Fruit fly (Drosophila melanogaster): ENCODE data around the gene Gagr.

Gagr gene

DNA sequence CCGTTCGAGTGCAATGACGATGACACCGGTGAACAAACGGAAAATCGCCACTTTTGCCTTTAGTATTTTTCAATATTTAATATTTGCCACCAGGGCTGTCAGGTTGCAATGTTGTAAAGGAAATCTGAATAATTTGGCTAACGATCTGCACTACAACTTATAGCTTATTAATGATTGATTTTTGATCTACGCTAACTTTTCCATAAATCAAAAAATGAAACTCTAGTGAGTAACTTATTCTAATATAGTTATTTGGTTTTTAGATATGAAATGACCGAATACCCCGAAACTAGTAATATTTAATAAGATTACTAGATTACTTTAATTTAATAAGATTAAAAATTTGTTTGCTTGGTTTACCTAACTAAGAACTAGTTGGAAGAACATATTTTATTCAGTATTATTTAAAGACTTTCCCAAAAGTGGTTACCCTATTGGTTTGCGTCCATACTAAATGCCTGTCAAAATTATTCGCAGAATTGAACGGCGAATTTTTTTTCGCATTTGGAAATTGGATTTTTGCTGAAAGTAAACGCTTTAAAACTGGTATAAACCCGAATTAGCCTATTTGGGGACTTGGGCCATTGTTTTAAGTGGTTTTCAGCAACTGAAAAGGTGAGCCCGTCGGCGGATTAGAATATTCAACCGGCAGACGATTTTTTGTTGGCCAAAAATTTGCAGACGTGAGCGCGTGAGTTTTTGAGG is 8.4 kb upstream of the Gagr start, which contains the start of the genes Agpat3 and RAF2 (continued):
- TF ChIP-seq Fer3 (tag; optimal IDR thresholded peaks at IDR 0.05): peak; percentile 30
- peak; percentile 33 for TF ChIP-seq CG13894 (tag; optimal IDR thresholded peaks at IDR 0.05)
- no peak for TF ChIP-seq CG12744 (GFP tag; optimal IDR thresholded peaks at IDR 0.05)
- peak; percentile 17 for TF ChIP-seq CG7928 (GFP tag; optimal IDR thresholded peaks at IDR 0.05)
- TF ChIP-seq pita (GFP tag; optimal IDR thresholded peaks at IDR 0.05): peak; percentile 36
- no peak for TF ChIP-seq sna (GFP tag; IDR thresholded peaks at IDR 0.05; ENCODE audit: partially characterized antibody)
- peak; percentile 52 for TF ChIP-seq fd96Cb (tag; optimal IDR thresholded peaks at IDR 0.05)
- peak; percentile 54; the same call in 1 of the 2 replicates for TF ChIP-seq sob (GFP tag; IDR thresholded peaks at IDR 0.05)
- no peak for TF ChIP-seq crp (GFP tag; optimal IDR thresholded peaks at IDR 0.05)
- no peak for TF ChIP-seq CG3065 (GFP tag; optimal IDR thresholded peaks at IDR 0.05)
- peak in 1 of 2 experiments; percentile 43 for TF ChIP-seq dpn (GFP tag; optimal IDR thresholded peaks at IDR 0.05)
- TF ChIP-seq Dbx (GFP tag; IDR thresholded peaks at IDR 0.05): peak; percentile 50; the same call in 1 of the 3 replicates
- peak; percentile 47 for TF ChIP-seq CG15514 (GFP tag; optimal IDR thresholded peaks at IDR 0.05)
- TF ChIP-seq ind (GFP tag; optimal IDR thresholded peaks at IDR 0.05): peak; percentile 54
- TF ChIP-seq Xbp1 (GFP tag; optimal IDR thresholded peaks at IDR 0.05): peak; percentile 53
- TF ChIP-seq wor (GFP tag; IDR thresholded peaks at IDR 0.05): 0 out of 2 replicates have a peak, but pooled peaks have one; percentile 21
- TF ChIP-seq BtbVII (GFP tag; optimal IDR thresholded peaks at IDR 0.05): no peak
- no peak for TF ChIP-seq exex (tag; optimal IDR thresholded peaks at IDR 0.05)
- TF ChIP-seq CG1233 (GFP tag; optimal IDR thresholded peaks at IDR 0.05): no peak
- TF ChIP-seq slp2 (GFP tag; optimal IDR thresholded peaks at IDR 0.05): peak; percentile 10
- TF ChIP-seq wek (GFP tag; optimal IDR thresholded peaks at IDR 0.05): no peak
- peak; percentile 68; the same call in 2 of the 3 replicates for TF ChIP-seq CG7357 (GFP tag; IDR thresholded peaks at IDR 0.05)
- TF ChIP-seq Nf-YC (tag; optimal IDR thresholded peaks at IDR 0.05): peak; percentile 13
- peak; percentile 22 for TF ChIP-seq tap (tag; optimal IDR thresholded peaks at IDR 0.05)
- peak; percentile 27 for TF ChIP-seq sd (tag; optimal IDR thresholded peaks at IDR 0.05)
- peak; percentile 38 for TF ChIP-seq sens (GFP tag)
- TF ChIP-seq Gug (GFP tag; IDR thresholded peaks at IDR 0.05): peak; percentile 31; the same call in 1 of the 4 replicates
- TF ChIP-seq CG32532 (GFP tag; IDR thresholded peaks at IDR 0.05): peak; percentile 68
- TF ChIP-seq Deaf1 (tag; optimal IDR thresholded peaks at IDR 0.05): no peak
- no peak for TF ChIP-seq sim (GFP tag; IDR thresholded peaks at IDR 0.05)
- no peak for TF ChIP-seq B-H2 (GFP tag; optimal IDR thresholded peaks at IDR 0.05)
- TF ChIP-seq chinmo (GFP tag; IDR thresholded peaks at IDR 0.05; ENCODE audit: partially characterized antibody): no peak
- TF ChIP-seq pho (GFP tag; optimal IDR thresholded peaks at IDR 0.05): no peak
- TF ChIP-seq CG10321 (GFP tag; IDR thresholded peaks at IDR 0.05): no peak
- TF ChIP-seq CG7372 (GFP tag; IDR thresholded peaks at IDR 0.05): no peak
- TF ChIP-seq Elba2 (GFP tag; optimal IDR thresholded peaks at IDR 0.05): no peak
- peak; percentile 21 to 28 for TF ChIP-seq chif (GFP tag; optimal IDR thresholded peaks at IDR 0.05)
- TF ChIP-seq CG10209 (GFP tag; optimal IDR thresholded peaks at IDR 0.05): peak; percentile 31
- peak; percentile 31; the same call in 1 of the 2 replicates for TF ChIP-seq E2f2 (GFP tag; IDR thresholded peaks at IDR 0.05)
- peak; percentile 42 for TF ChIP-seq CG9437 (GFP tag; optimal IDR thresholded peaks at IDR 0.05)
- no peak for TF ChIP-seq pum (GFP tag; optimal IDR thresholded peaks at IDR 0.05)
- TF ChIP-seq onecut (GFP tag; IDR thresholded peaks at IDR 0.05): no peak
- peak; percentile 50 for TF ChIP-seq CG18262 (tag; optimal IDR thresholded peaks at IDR 0.05)
- peak; percentile 14 for TF ChIP-seq CG18476 (GFP tag; optimal IDR thresholded peaks at IDR 0.05)
- TF ChIP-seq CG14014 (GFP tag; IDR thresholded peaks at IDR 0.05): 0 out of 2 replicates have a peak, but pooled peaks have one; percentile 49
- TF ChIP-seq CG14441 (GFP tag; IDR thresholded peaks at IDR 0.05): peak; percentile 62; the same call in 1 of the 2 replicates
- TF ChIP-seq CG2116 (GFP tag; optimal IDR thresholded peaks at IDR 0.05): peak; percentile 45
- TF ChIP-seq NfI (GFP tag; optimal IDR thresholded peaks at IDR 0.05): peak; percentile 43
- peak; percentile 54 for TF ChIP-seq CG10267 (tag; optimal IDR thresholded peaks at IDR 0.05)

Measured in whole organism, embryonic.